Worm (Caenorhabditis elegans) whole organism, young adult: ENCODE data around the gene gars-1.

ENCODE experiments used
- F49E8.2 ChIP-seq: sonication (generic microtip); optimal IDR thresholded peaks from 3 replicates; lab custom pipeline; 2017; ENCODE audit warnings: missing genetic modification characterization, mild to moderate bottlenecking, missing compliant biosample characterization, antibody characterized with exemption, moderate library complexity; ENCODE audit not compliant: insufficient read depth
- Y56A3A.18 ChIP-seq: fragments of 200-800 bp; sonication (Bioruptor generic); IDR thresholded peaks from 2 replicates; pipeline ENCODE4 v1.3.6; 2022; ENCODE audit warnings: missing genetic modification reagents, missing genetic modification characterization, missing compliant biosample characterization
- attf-3 ChIP-seq: fragments of 200-800 bp; sonication (Bioruptor generic); conservative IDR thresholded peaks from 2 replicates; pipeline ENCODE4 v1.3.6; 2022; ENCODE audit warnings: missing genetic modification reagents, missing genetic modification characterization, missing compliant biosample characterization
- ceh-27 ChIP-seq: fragments of 200-800 bp; sonication (Bioruptor generic); optimal IDR thresholded peaks from 2 replicates; lab custom pipeline; 2018; ENCODE audit warnings: mild to moderate bottlenecking, missing genetic modification characterization, moderate library complexity, missing compliant biosample characterization
- gei-17 ChIP-seq: fragments of 200-800 bp; sonication (Bioruptor generic); optimal IDR thresholded peaks from 2 replicates; lab custom pipeline; 2018; ENCODE audit warnings: mild to moderate bottlenecking, missing genetic modification characterization, missing compliant biosample characterization
- hsf-1 ChIP-seq: fragments of 200-800 bp; sonication (Bioruptor generic); IDR thresholded peaks from 2 replicates; pipeline ENCODE4 v1.3.6; 2022; ENCODE audit warnings: missing genetic modification reagents, missing genetic modification characterization, missing compliant biosample characterization
- lin-26 ChIP-seq: fragments of 200-800 bp; sonication (Bioruptor generic); IDR thresholded peaks from 2 replicates; pipeline ENCODE4 v1.3.6; 2022; ENCODE audit warnings: missing genetic modification reagents, missing genetic modification characterization, missing compliant biosample characterization

DNA sequence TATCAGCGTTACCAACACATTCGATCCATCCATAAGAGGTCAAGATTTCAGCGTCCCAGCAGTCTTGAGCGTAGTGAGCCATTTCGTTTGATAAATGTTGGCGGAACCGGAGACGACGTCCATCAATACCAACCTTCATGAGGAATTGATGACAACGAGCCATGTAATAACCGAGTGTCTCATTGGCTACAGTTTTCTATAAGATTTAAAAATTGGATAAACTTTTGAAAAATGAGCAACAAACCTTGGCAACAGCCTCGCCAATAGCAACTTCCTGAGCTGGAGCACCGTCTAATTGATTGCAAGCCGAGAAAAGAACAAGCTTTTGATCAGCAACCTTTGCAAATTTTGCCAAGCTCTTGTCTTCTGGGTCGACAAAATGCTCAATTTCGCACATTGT lies 2.6 kb downstream of the gars-1 start:
- no peak for TF ChIP-seq lin-26
- TF ChIP-seq ceh-27 (GFP tag; lab: Kevin White, UChicago) = no peak
- TF ChIP-seq gei-17 (GFP tag; lab: Kevin White, UChicago) = no peak
- TF ChIP-seq hsf-1 = no peak
- no peak for TF ChIP-seq F49E8.2 (tag; lab: Kevin White, UChicago)
- no peak for TF ChIP-seq Y56A3A.18 (GFP tag; lab: Robert Waterston, UW)
- TF ChIP-seq attf-3 = no peak
